Worm (Caenorhabditis elegans) whole organism, L4 larva: ENCODE results near the gene fbxa-102.

Experiments used
- ZK337.2 ChIP-seq: fragments of 200-800 bp; sonication (Bioruptor generic); IDR thresholded peaks from 2 replicates; pipeline ENCODE4 v1.3.6; 2022; ENCODE audit warnings: missing genetic modification reagents, missing genetic modification characterization, missing compliant biosample characterization
- ama-1 ChIP-seq: fragments of 150-350 bp; optimal IDR thresholded peaks from 2 replicates; lab custom pipeline; 2014; ENCODE audit warnings: inconsistent platforms, mixed read lengths
- jun-1 ChIP-seq: fragments of 150-350 bp; optimal IDR thresholded peaks from 2 replicates; lab custom pipeline; 2014; ENCODE audit warnings: missing biosample characterization, missing genetic modification reagents, missing genetic modification characterization
- lin-38 ChIP-seq: fragments of 200-800 bp; sonication (Bioruptor generic); IDR thresholded peaks from 2 replicates; pipeline ENCODE4 v1.3.6; 2022; ENCODE audit warnings: missing genetic modification reagents, missing genetic modification characterization, missing compliant biosample characterization
- nhr-10 ChIP-seq: fragments of 150-350 bp; optimal IDR thresholded peaks from 2 replicates; lab custom pipeline; 2014; ENCODE audit warnings: missing biosample characterization, missing genetic modification characterization

ce11 chrV:17496071-17496470 is 2.4 kb upstream of the fbxa-102 start, which contains the start of gene srh-118:
- TF ChIP-seq lin-38 (GFP tag; lab: Robert Waterston, UW) (no peak), ama-1 (lab: Kevin White, UChicago) (no peak), jun-1 (tag; lab: Kevin White, UChicago) (no peak), ZK337.2 (GFP tag; lab: Robert Waterston, UW) (no peak), nhr-10 (tag; lab: Kevin White, UChicago) (no peak)
